Fruit fly (Drosophila melanogaster): Measurements from ENCODE around the gene crq.

- TF ChIP-seq Eip93F (GFP tag; optimal IDR thresholded peaks at IDR 0.05), result no peak
- TF ChIP-seq Hr4 (GFP tag; optimal IDR thresholded peaks at IDR 0.05), result no peak
- no peak for TF ChIP-seq esn (GFP tag; optimal IDR thresholded peaks at IDR 0.05)
- no peak for TF ChIP-seq dsx (GFP tag; optimal IDR thresholded peaks at IDR 0.05; ENCODE audit: poor library complexity, severe bottlenecking)
Observed at dm6 chr2L:495381-496240, 42.8 kb upstream of the crq start.

Data from whole organism, prepupa.